Worm (Caenorhabditis elegans) whole organism, L1 larva: Measurements from ENCODE around the gene spat-2.

Source experiments
- ceh-63 ChIP-seq: fragments of 200-800 bp; sonication (Bioruptor generic); optimal IDR thresholded peaks from 2 replicates; lab custom pipeline; 2018; ENCODE audit warnings: mild to moderate bottlenecking, missing genetic modification characterization, missing compliant biosample characterization
- elt-3 ChIP-seq, 6 experiments: fragments of 150-350 bp in 1 of 6; sonication (generic microtip); optimal IDR thresholded peaks; 2 replicates each; lab custom pipeline; 2017 to 2018; ENCODE audit warnings: missing biosample characterization in 6 of 6, missing genetic modification characterization in 6 of 6, inconsistent platforms in 1 of 6
- lin-39 ChIP-seq: fragments of 150-350 bp; optimal IDR thresholded peaks from 2 replicates; lab custom pipeline; 2014; ENCODE audit warnings: missing biosample characterization, missing genetic modification reagents, missing genetic modification characterization
- mab-9 ChIP-seq: fragments of 200-800 bp; sonication (Bioruptor generic); IDR thresholded peaks from 2 replicates; pipeline ENCODE4 v1.3.6; 2022; ENCODE audit warnings: missing genetic modification reagents, missing genetic modification characterization, missing compliant biosample characterization
- mep-1 ChIP-seq: fragments of 150-350 bp; optimal IDR thresholded peaks from 2 replicates; lab custom pipeline; 2014; ENCODE audit warnings: missing biosample characterization, missing genetic modification characterization
- nhr-237 ChIP-seq: fragments of 150-350 bp; optimal IDR thresholded peaks from 2 replicates; lab custom pipeline; 2014; ENCODE audit warnings: missing biosample characterization, missing genetic modification characterization
- pax-3 ChIP-seq: fragments of 200-800 bp; sonication (Bioruptor generic); optimal IDR thresholded peaks from 2 replicates; lab custom pipeline; 2018; ENCODE audit warnings: mild to moderate bottlenecking, missing genetic modification characterization, moderate library complexity, missing compliant biosample characterization
- snpc-4 ChIP-seq: fragments of 150-350 bp; optimal IDR thresholded peaks from 2 replicates; lab custom pipeline; 2014; ENCODE audit warnings: missing biosample characterization, missing genetic modification characterization
- unc-98 ChIP-seq: fragments of 200-800 bp; sonication (Bioruptor generic); IDR thresholded peaks from 2 replicates; pipeline ENCODE4 v1.3.6; 2022; ENCODE audit warnings: missing genetic modification characterization, missing compliant biosample characterization

ce11 chrIII:11079445-11079844, 42.7 kb downstream of the spat-2 start, which contains the start of gene W09D6.4:
- TF ChIP-seq unc-98 (GFP tag; lab: Robert Waterston, UW), result no peak
- no peak for TF ChIP-seq ceh-63
- TF ChIP-seq lin-39, result no peak
- no peak for TF ChIP-seq mab-9 (GFP tag; lab: Robert Waterston, UW)
- TF ChIP-seq snpc-4 (tag; lab: Kevin White, UChicago), result no peak
- TF ChIP-seq pax-3 (tag; lab: Kevin White, UChicago), result no peak
- no peak for TF ChIP-seq nhr-237 (tag; lab: Kevin White, UChicago)
- no peak for TF ChIP-seq mep-1 (tag; lab: Kevin White, UChicago)
- no peak for TF ChIP-seq elt-3 (tag; optimal IDR thresholded peaks at IDR 0.05; lab: Kevin White, UChicago)
